Fruit fly (Drosophila melanogaster): ENCODE measurements around the gene Qtzl.
A peak's percentile ranks its signal among the peaks of the same experiment; 100 is the strongest.

The Qtzl gene

dm6 chr2L:11973145-11973738 lies 22.3 kb upstream of the Qtzl start (continued):
- TF ChIP-seq sna (GFP tag; IDR thresholded peaks at IDR 0.05; ENCODE audit: partially characterized antibody) (no peak), disco-r (GFP tag; optimal IDR thresholded peaks at IDR 0.05) (no peak), CG2712 (tag; optimal IDR thresholded peaks at IDR 0.05) (no peak), CG5245 (GFP tag; optimal IDR thresholded peaks at IDR 0.05) (no peak), CG12104 (GFP tag; optimal IDR thresholded peaks at IDR 0.05) (no peak), gcm (GFP tag; optimal IDR thresholded peaks at IDR 0.05) (peak; percentile 77), chn (GFP tag; optimal IDR thresholded peaks at IDR 0.05) (no peak), B-H2 (GFP tag; optimal IDR thresholded peaks at IDR 0.05) (peak; percentile 5), PHDP (tag; optimal IDR thresholded peaks at IDR 0.05) (no peak), CG6254 (GFP tag; optimal IDR thresholded peaks at IDR 0.05) (no peak), ham (GFP tag; IDR thresholded peaks at IDR 0.05) (no peak), CG14710 (tag; optimal IDR thresholded peaks at IDR 0.05) (no peak), CG2678 (tag; optimal IDR thresholded peaks at IDR 0.05) (no peak), CG9727 (GFP tag; optimal IDR thresholded peaks at IDR 0.05) (no peak), ash1 (GFP tag; optimal IDR thresholded peaks at IDR 0.05) (no peak), CG7372 (GFP tag; IDR thresholded peaks at IDR 0.05) (no peak), cad (GFP tag; optimal IDR thresholded peaks at IDR 0.05) (peak; percentile 31), vvl (GFP tag; IDR thresholded peaks at IDR 0.05) (no peak), CG13894 (tag; optimal IDR thresholded peaks at IDR 0.05) (peak; percentile 54), insv (GFP tag; optimal IDR thresholded peaks at IDR 0.05) (no peak), sens (GFP tag) (peak; percentile 44), CG12299 (tag; optimal IDR thresholded peaks at IDR 0.05) (no peak), CG31224 (GFP tag; IDR thresholded peaks at IDR 0.05) (peak; percentile 41; the same call in 1 of the 2 replicates), Dp (GFP tag; optimal IDR thresholded peaks at IDR 0.05) (no peak), pfk (GFP tag; optimal IDR thresholded peaks at IDR 0.05) (no peak), crp (GFP tag; optimal IDR thresholded peaks at IDR 0.05) (no peak)

dm6 chr2L:11976955-11977354 lies 18.6 kb upstream of the Qtzl start:
- TF ChIP-seq CG9437 (GFP tag; optimal IDR thresholded peaks at IDR 0.05) (no peak), CG3847 (GFP tag; IDR thresholded peaks at IDR 0.05) (no peak), Oli (tag; optimal IDR thresholded peaks at IDR 0.05) (no peak), vvl (GFP tag; IDR thresholded peaks at IDR 0.05) (no peak), CG7556 (GFP tag; optimal IDR thresholded peaks at IDR 0.05) (no peak), da (GFP tag; optimal IDR thresholded peaks at IDR 0.05) (no peak), CG14441 (GFP tag; IDR thresholded peaks at IDR 0.05) (no peak), Kr (GFP tag; optimal IDR thresholded peaks at IDR 0.05) (no peak), h (optimal IDR thresholded peaks at IDR 0.05) (no peak)

- TF ChIP-seq CG12769 (tag; optimal IDR thresholded peaks at IDR 0.05) (no peak), repo (GFP tag; optimal IDR thresholded peaks at IDR 0.05) (no peak), CG7556 (GFP tag; optimal IDR thresholded peaks at IDR 0.05) (no peak), Mad (GFP tag; optimal IDR thresholded peaks at IDR 0.05) (no peak), kni (GFP tag; optimal IDR thresholded peaks at IDR 0.05) (no peak), lov (optimal IDR thresholded peaks at IDR 0.05) (no peak), lov (GFP tag; IDR thresholded peaks at IDR 0.05) (no peak), CG15601 (tag; optimal IDR thresholded peaks at IDR 0.05) (no peak), CG15479 (GFP tag; optimal IDR thresholded peaks at IDR 0.05) (peak; percentile 28), Nf-YA (GFP tag; IDR thresholded peaks at IDR 0.05) (no peak), CG3838 (GFP tag; optimal IDR thresholded peaks at IDR 0.05) (no peak), kah (GFP tag; optimal IDR thresholded peaks at IDR 0.05) (no peak), sqz (GFP tag; optimal IDR thresholded peaks at IDR 0.05) (no peak), CG1832 (GFP tag; optimal IDR thresholded peaks at IDR 0.05) (peak; percentile 7), sug (tag; optimal IDR thresholded peaks at IDR 0.05) (no peak), CG12659 (GFP tag; optimal IDR thresholded peaks at IDR 0.05) (no peak), ab (GFP tag; optimal IDR thresholded peaks at IDR 0.05) (no peak), zen (tag; optimal IDR thresholded peaks at IDR 0.05) (peak; percentile 53), h (optimal IDR thresholded peaks at IDR 0.05) (no peak)
Observed at dm6 chr2L:11977721-11978120, 17.8 kb upstream of the Qtzl start.

Measured in whole organism, embryonic.